Worm (Caenorhabditis elegans) whole organism, midembryonic: ENCODE results near the gene F54D12.1.

Experiments used
- cog-1 ChIP-seq: sonication (generic microtip); optimal IDR thresholded peaks from 2 replicates; lab custom pipeline; 2016; ENCODE audit warnings: missing genetic modification characterization, missing compliant biosample characterization
- flt-1 ChIP-seq: fragments of 200-800 bp; sonication (Bioruptor generic); IDR thresholded peaks from 2 replicates; pipeline ENCODE4 v1.3.6; 2022; ENCODE audit warnings: missing genetic modification characterization, missing compliant biosample characterization
- klf-2 ChIP-seq: fragments of 200-800 bp; sonication (Bioruptor generic); conservative IDR thresholded peaks from 2 replicates; pipeline ENCODE4 v1.3.6; 2022; ENCODE audit warnings: missing genetic modification reagents, missing genetic modification characterization, missing compliant biosample characterization
- med-1 ChIP-seq: sonication (generic microtip); optimal IDR thresholded peaks from 2 replicates; lab custom pipeline; 2017; ENCODE audit warnings: missing genetic modification characterization, mild to moderate bottlenecking, missing compliant biosample characterization, antibody characterized with exemption, missing genetic modification reagents; ENCODE audit not compliant: insufficient read depth
- ref-1 ChIP-seq: fragments of 200-800 bp; sonication (Bioruptor generic); conservative IDR thresholded peaks from 2 replicates; pipeline ENCODE4 v1.3.6; 2022; ENCODE audit warnings: missing genetic modification reagents, missing genetic modification characterization, missing compliant biosample characterization
- tab-1 ChIP-seq: fragments of 200-800 bp; sonication (Bioruptor generic); IDR thresholded peaks from 2 replicates; pipeline ENCODE4 v1.3.6; 2022; ENCODE audit warnings: missing genetic modification characterization, missing compliant biosample characterization
- ztf-23 ChIP-seq: fragments of 200-800 bp; sonication (Bioruptor generic); IDR thresholded peaks from 2 replicates; pipeline ENCODE4 v1.3.6; 2022; ENCODE audit warnings: missing genetic modification reagents, missing genetic modification characterization, missing compliant biosample characterization
- ztf-29 ChIP-seq: fragments of 200-800 bp; sonication (Bioruptor generic); IDR thresholded peaks from 2 replicates; pipeline ENCODE4 v1.3.6; 2022; ENCODE audit warnings: missing genetic modification reagents, missing genetic modification characterization, missing compliant biosample characterization

DNA sequence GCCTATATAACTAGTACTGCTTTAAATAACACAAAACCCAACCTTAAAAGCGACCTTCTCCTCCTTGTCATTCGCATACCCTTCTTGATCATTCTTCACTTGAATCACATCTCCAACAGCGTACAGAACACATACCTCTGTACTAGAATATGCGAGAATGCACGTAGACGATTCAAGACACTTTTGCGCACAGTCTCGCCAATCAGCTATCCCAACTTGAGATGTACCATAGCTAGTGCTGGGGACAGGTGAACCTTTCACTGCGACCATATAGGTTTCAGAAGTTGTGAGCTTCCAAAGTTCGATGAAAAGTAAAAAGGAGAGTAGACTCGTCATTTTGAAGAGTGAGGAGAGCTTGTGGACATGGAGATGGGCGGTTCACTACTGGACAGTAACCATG lies 2.5 kb upstream of the F54D12.1 start, which contains the start of gene F54D12.8:
- TF ChIP-seq ztf-23 (no peak), cog-1 (tag; lab: Kevin White, UChicago) (no peak), ztf-29 (GFP tag; lab: Robert Waterston, UW) (no peak), tab-1 (GFP tag; lab: Robert Waterston, UW) (no peak), flt-1 (GFP tag; lab: Robert Waterston, UW) (no peak), ref-1 (GFP tag; lab: Robert Waterston, UW) (no peak), klf-2 (GFP tag; lab: Robert Waterston, UW) (no peak), med-1 (GFP tag; lab: Kevin White, UChicago) (no peak)
